Fruit fly (Drosophila melanogaster): ENCODE measurements around the gene homer.
A peak's percentile ranks its signal among the peaks of the same experiment; 100 is the strongest.

Gene homer

DNA sequence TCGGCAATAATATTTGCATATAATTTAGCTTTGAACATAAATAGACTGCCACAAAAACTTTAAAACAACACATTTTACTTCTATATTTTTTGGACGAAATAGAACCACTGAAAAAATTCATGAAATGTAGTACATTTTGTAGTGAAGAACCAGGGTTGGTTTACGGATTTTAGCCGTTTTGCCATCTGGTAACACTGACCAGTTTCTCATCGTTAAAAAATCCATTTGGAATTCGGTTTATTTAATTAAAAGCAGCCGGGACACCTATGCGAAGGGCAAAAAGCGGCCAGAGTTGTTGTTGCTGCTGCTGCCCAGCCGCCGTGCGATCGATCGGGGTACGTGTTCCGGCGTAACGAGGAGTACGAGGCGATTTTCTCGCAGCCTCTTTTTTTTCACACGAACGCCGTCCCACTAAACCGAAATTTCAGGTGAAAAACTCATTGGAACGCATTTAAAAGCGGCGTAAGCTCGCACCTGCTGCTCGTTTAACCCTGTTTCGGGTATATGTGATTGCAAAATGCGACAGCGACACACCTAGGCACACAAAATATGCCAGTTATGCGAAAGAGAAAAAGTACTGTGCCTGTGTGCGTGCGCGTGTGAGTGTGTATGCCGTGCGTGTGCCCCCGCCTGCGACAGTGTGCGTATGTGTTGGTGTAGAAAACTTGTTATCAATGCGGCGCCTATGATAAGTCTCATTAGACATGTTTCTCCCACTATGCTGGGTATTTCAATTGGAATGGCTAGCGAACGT, 768 bp upstream of the homer start, which contains the start of gene Liprin-alpha (continued):
- no peak for TF ChIP-seq HLH54F (GFP tag; optimal IDR thresholded peaks at IDR 0.05)
- TF ChIP-seq Pdp1 (GFP tag; optimal IDR thresholded peaks at IDR 0.05), result peak in 1 of 2 experiments; percentile 37
- TF ChIP-seq Fer2 (tag; optimal IDR thresholded peaks at IDR 0.05), result no peak
- no peak for TF ChIP-seq slou (GFP tag; optimal IDR thresholded peaks at IDR 0.05)
- TF ChIP-seq onecut (GFP tag; IDR thresholded peaks at IDR 0.05), result no peak
- TF ChIP-seq CG42726 (GFP tag; IDR thresholded peaks at IDR 0.05; ENCODE audit: partially characterized antibody), result 0 out of 2 replicates have a peak, but pooled peaks have one; percentile 5
- TF ChIP-seq CG6175 (GFP tag; IDR thresholded peaks at IDR 0.05), result peak; percentile 96
- no peak for TF ChIP-seq CG12942 (GFP tag; optimal IDR thresholded peaks at IDR 0.05)
- TF ChIP-seq Sox102F (GFP tag; optimal IDR thresholded peaks at IDR 0.05), result no peak
- TF ChIP-seq Ravus (GFP tag; IDR thresholded peaks at IDR 0.05), result no peak
- TF ChIP-seq so (GFP tag; IDR thresholded peaks at IDR 0.05), result no peak
- TF ChIP-seq CG12219 (GFP tag; optimal IDR thresholded peaks at IDR 0.05), result no peak
- no peak for TF ChIP-seq cad (GFP tag; optimal IDR thresholded peaks at IDR 0.05)
- no peak for TF ChIP-seq CG30403 (GFP tag; optimal IDR thresholded peaks at IDR 0.05)
- TF ChIP-seq CG1603 (tag; optimal IDR thresholded peaks at IDR 0.05), result no peak
- TF ChIP-seq pb (GFP tag; optimal IDR thresholded peaks at IDR 0.05), result no peak
- peak; percentile 82 for TF ChIP-seq CG15479 (GFP tag; optimal IDR thresholded peaks at IDR 0.05)
- no peak for TF ChIP-seq croc (GFP tag; conservative IDR thresholded peaks at IDR 0.05)
- TF ChIP-seq CG17186 (GFP tag; optimal IDR thresholded peaks at IDR 0.05), result no peak
- TF ChIP-seq kah (GFP tag; optimal IDR thresholded peaks at IDR 0.05), result no peak
- peak; percentile 36 for TF ChIP-seq pzg (GFP tag; optimal IDR thresholded peaks at IDR 0.05)
- TF ChIP-seq CG14860 (GFP tag; IDR thresholded peaks at IDR 0.05; ENCODE audit: partially characterized antibody), result no peak
- TF ChIP-seq odd (GFP tag; optimal IDR thresholded peaks at IDR 0.05), result no peak
- TF ChIP-seq CG34422 (GFP tag; IDR thresholded peaks at IDR 0.05), result peak; percentile 72; the same call in 2 of the 3 replicates
- TF ChIP-seq cg (GFP tag; optimal IDR thresholded peaks at IDR 0.05), result peak; percentile 99
- no peak for TF ChIP-seq ind (GFP tag; optimal IDR thresholded peaks at IDR 0.05)
- no peak for TF ChIP-seq CG31365 (tag; optimal IDR thresholded peaks at IDR 0.05)
- TF ChIP-seq CG18764 (GFP tag; optimal IDR thresholded peaks at IDR 0.05), result no peak
- no peak for TF ChIP-seq CG11456 (GFP tag; IDR thresholded peaks at IDR 0.05)
- TF ChIP-seq scrt (GFP tag; optimal IDR thresholded peaks at IDR 0.05), result no peak
- no peak for TF ChIP-seq CG6791 (GFP tag; IDR thresholded peaks at IDR 0.05; ENCODE audit: partially characterized antibody)
- no peak for TF ChIP-seq ewg (GFP tag; optimal IDR thresholded peaks at IDR 0.05)
- TF ChIP-seq YL-1 (GFP tag; optimal IDR thresholded peaks at IDR 0.05), result peak; percentile 86
- TF ChIP-seq fu2 (GFP tag; optimal IDR thresholded peaks at IDR 0.05), result no peak
- no peak for TF ChIP-seq CG4820 (GFP tag; optimal IDR thresholded peaks at IDR 0.05)
- no peak for TF ChIP-seq fd3F (GFP tag; optimal IDR thresholded peaks at IDR 0.05)
- peak; percentile 79 for TF ChIP-seq Med (GFP tag)
- no peak for TF ChIP-seq CG14441 (GFP tag; IDR thresholded peaks at IDR 0.05)
- TF ChIP-seq CG8944 (GFP tag; optimal IDR thresholded peaks at IDR 0.05), result no peak
- no peak for TF ChIP-seq mirr (GFP tag; optimal IDR thresholded peaks at IDR 0.05)
- TF ChIP-seq chinmo (GFP tag; IDR thresholded peaks at IDR 0.05; ENCODE audit: partially characterized antibody), result peak; percentile 89
- no peak for TF ChIP-seq CG11696 (GFP tag; IDR thresholded peaks at IDR 0.05)
- TF ChIP-seq sim (GFP tag; IDR thresholded peaks at IDR 0.05), result no peak
- TF ChIP-seq oc (tag; optimal IDR thresholded peaks at IDR 0.05), result no peak
- no peak for TF ChIP-seq mld (GFP tag; IDR thresholded peaks at IDR 0.05; ENCODE audit: partially characterized antibody)
- no peak for TF ChIP-seq CG10209 (GFP tag; optimal IDR thresholded peaks at IDR 0.05)
- TF ChIP-seq corto (GFP tag; optimal IDR thresholded peaks at IDR 0.05), result no peak
- TF ChIP-seq nom (GFP tag; optimal IDR thresholded peaks at IDR 0.05), result no peak
